Worm (Caenorhabditis elegans) whole organism, early embryonic: ENCODE measurements around the gene pals-32.

ENCODE experiments used
- B0310.2 ChIP-seq: sonication (generic microtip); optimal IDR thresholded peaks from 2 replicates; lab custom pipeline; 2016; ENCODE audit warnings: mild to moderate bottlenecking, missing genetic modification characterization, missing compliant biosample characterization
- ama-1 ChIP-seq: fragments of 150-350 bp; optimal IDR thresholded peaks from 2 replicates; lab custom pipeline; 2014
- ceh-36 ChIP-seq: sonication (generic microtip); optimal IDR thresholded peaks from 2 replicates; lab custom pipeline; 2016; ENCODE audit warnings: missing genetic modification characterization, inconsistent platforms, missing compliant biosample characterization
- hmbx-1 ChIP-seq: sonication (generic microtip); optimal IDR thresholded peaks from 2 replicates; lab custom pipeline; 2016; ENCODE audit warnings: mild to moderate bottlenecking, missing genetic modification characterization, missing compliant biosample characterization
- hnd-1 ChIP-seq: sonication (generic microtip); optimal IDR thresholded peaks from 2 replicates; lab custom pipeline; 2016; ENCODE audit warnings: missing genetic modification characterization, missing compliant biosample characterization
- pes-1 ChIP-seq: fragments of 200-800 bp; sonication (Bioruptor generic); IDR thresholded peaks from 2 replicates; pipeline ENCODE4 v1.3.6; 2022; ENCODE audit warnings: missing genetic modification reagents, missing genetic modification characterization, missing compliant biosample characterization

DNA sequence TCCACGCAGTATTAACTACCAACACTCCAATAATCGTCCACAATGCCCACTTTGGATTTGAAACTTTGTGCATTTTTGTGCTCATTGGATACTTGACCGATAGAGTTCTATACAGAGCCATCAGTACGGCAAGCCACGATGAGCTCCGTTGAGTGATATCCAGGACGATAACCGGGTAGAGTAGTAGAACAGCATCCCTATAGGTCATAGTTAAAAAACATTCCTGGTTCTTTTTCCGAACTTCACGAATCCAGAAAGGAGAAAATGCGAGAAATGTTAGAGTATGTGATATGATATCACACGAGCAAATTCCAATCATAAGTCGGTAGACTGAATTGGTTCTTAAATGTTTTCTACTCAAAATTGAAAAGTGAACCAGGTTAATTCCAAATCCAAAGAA lies 8.1 kb upstream of the pals-32 start:
- no peak for TF ChIP-seq hnd-1 (tag; lab: Kevin White, UChicago)
- TF ChIP-seq B0310.2 (tag; lab: Kevin White, UChicago) = no peak
- no peak for TF ChIP-seq ama-1
- no peak for TF ChIP-seq pes-1
- TF ChIP-seq hmbx-1 (tag; lab: Kevin White, UChicago) = no peak
- TF ChIP-seq ceh-36 (tag; lab: Kevin White, UChicago) = no peak
